Fruit fly (Drosophila melanogaster): ENCODE measurements around the gene snu.

dm6 chr3R:28654596-28654995 is 20.2 kb upstream of the snu start:
- TF ChIP-seq CG8159 (tag; optimal IDR thresholded peaks at IDR 0.05) = no peak
- TF ChIP-seq rn (GFP tag; IDR thresholded peaks at IDR 0.05) = no peak
- no peak for TF ChIP-seq EcR (GFP tag; optimal IDR thresholded peaks at IDR 0.05)
